Worm (Caenorhabditis elegans): ENCODE results near the gene rmd-6.

- TF ChIP-seq fkh-10 (GFP tag; optimal IDR thresholded peaks at IDR 0.05): no peak
- TF ChIP-seq ets-5 (GFP tag; IDR thresholded peaks at IDR 0.05): no peak
- peak; percentile 43 for TF ChIP-seq nhr-71 (tag; optimal IDR thresholded peaks at IDR 0.05)
Observed at ce11 chrIV:5063297-5063696, 5.3 kb upstream of the rmd-6 start.
